Worm (Caenorhabditis elegans) whole organism, L3 larva: ENCODE measurements around the gene hpo-12.
"Not testable (repeated sequence)": the region's sequence is repeated elsewhere in the genome, so short reads cannot be mapped to it uniquely, and the experiment has no call there.

ENCODE experiments used
- ZK546.5 ChIP-seq: sonication (generic microtip); optimal IDR thresholded peaks from 2 replicates; lab custom pipeline; 2017; ENCODE audit warnings: missing biosample characterization, missing genetic modification characterization
- aly-2 ChIP-seq: fragments of 150-350 bp; optimal IDR thresholded peaks from 2 replicates; lab custom pipeline; 2014; ENCODE audit warnings: missing biosample characterization, missing genetic modification characterization
- ceh-16 ChIP-seq: sonication (generic microtip); optimal IDR thresholded peaks from 2 replicates; lab custom pipeline; 2017; ENCODE audit warnings: missing biosample characterization, missing genetic modification characterization
- ceh-82 ChIP-seq: fragments of 150-350 bp; optimal IDR thresholded peaks from 2 replicates; lab custom pipeline; 2014; ENCODE audit warnings: missing biosample characterization, missing genetic modification characterization
- egl-27 ChIP-seq: sonication (generic microtip); optimal IDR thresholded peaks from 4 replicates; lab custom pipeline; 2017; ENCODE audit warnings: missing biosample characterization, missing genetic modification reagents, missing genetic modification characterization
- egl-5 ChIP-seq: fragments of 150-350 bp; optimal IDR thresholded peaks from 2 replicates; lab custom pipeline; 2017; ENCODE audit warnings: missing biosample characterization, missing genetic modification reagents, missing genetic modification characterization, inconsistent platforms
- elt-1 ChIP-seq: fragments of 150-350 bp; optimal IDR thresholded peaks from 2 replicates; lab custom pipeline; 2014; ENCODE audit warnings: missing biosample characterization, missing genetic modification characterization
- elt-2 ChIP-seq: sonication (generic microtip); optimal IDR thresholded peaks from 2 replicates; lab custom pipeline; 2016; ENCODE audit warnings: missing genetic modification reagents, mild to moderate bottlenecking, missing genetic modification characterization, missing compliant biosample characterization
- elt-3 ChIP-seq, 3 experiments: fragments of 150-350 bp in 1 of 3; sonication (generic microtip) in 2 of 3; optimal IDR thresholded peaks; 2 replicates in 2 of 3; 4 replicates in 1 of 3; lab custom pipeline; 2014 to 2017; ENCODE audit warnings: missing biosample characterization in 3 of 3, missing genetic modification characterization in 3 of 3
- eor-1 ChIP-seq, 2 experiments: fragments of 150-350 bp; optimal IDR thresholded peaks; 2 replicates each; lab custom pipeline; 2014 to 2018; ENCODE audit warnings: missing biosample characterization in 2 of 2, missing genetic modification characterization in 2 of 2
- jun-1 ChIP-seq: fragments of 150-350 bp; optimal IDR thresholded peaks from 2 replicates; lab custom pipeline; 2014; ENCODE audit warnings: missing biosample characterization, missing genetic modification reagents, missing genetic modification characterization
- lin-15B ChIP-seq: fragments of 150-350 bp; optimal IDR thresholded peaks from 2 replicates; lab custom pipeline; 2014; ENCODE audit warnings: missing biosample characterization, missing genetic modification characterization
- lin-39 ChIP-seq: fragments of 150-350 bp; optimal IDR thresholded peaks from 2 replicates; lab custom pipeline; 2018; ENCODE audit warnings: missing biosample characterization, missing genetic modification reagents, missing genetic modification characterization
- mdl-1 ChIP-seq: fragments of 150-350 bp; optimal IDR thresholded peaks from 2 replicates; lab custom pipeline; 2014; ENCODE audit warnings: missing biosample characterization, missing genetic modification characterization
- nfya-1 ChIP-seq: sonication (generic microtip); optimal IDR thresholded peaks from 2 replicates; lab custom pipeline; 2017; ENCODE audit warnings: missing genetic modification characterization, mild to moderate bottlenecking, missing compliant biosample characterization, antibody characterized with exemption, moderate library complexity; ENCODE audit not compliant: insufficient read depth
- nhr-12 ChIP-seq: fragments of 150-350 bp; optimal IDR thresholded peaks from 2 replicates; lab custom pipeline; 2014; ENCODE audit warnings: missing biosample characterization, missing genetic modification characterization
- nhr-23 ChIP-seq: fragments of 150-350 bp; optimal IDR thresholded peaks from 2 replicates; lab custom pipeline; 2014; ENCODE audit warnings: missing biosample characterization, missing genetic modification reagents, missing genetic modification characterization
- nhr-237 ChIP-seq: fragments of 150-350 bp; optimal IDR thresholded peaks from 2 replicates; lab custom pipeline; 2014; ENCODE audit warnings: missing biosample characterization, missing genetic modification characterization
- nhr-25 ChIP-seq: sonication (generic microtip); optimal IDR thresholded peaks from 2 replicates; lab custom pipeline; 2017; ENCODE audit warnings: missing biosample characterization, missing genetic modification characterization
- nhr-43 ChIP-seq: sonication (generic microtip); optimal IDR thresholded peaks from 2 replicates; lab custom pipeline; 2016; ENCODE audit warnings: mild to moderate bottlenecking, missing genetic modification characterization, missing compliant biosample characterization; ENCODE audit not compliant: poor library complexity, severe bottlenecking
- nhr-76 ChIP-seq: fragments of 150-350 bp; sonication (generic microtip); optimal IDR thresholded peaks from 5 replicates; lab custom pipeline; 2014; ENCODE audit warnings: missing biosample characterization, missing genetic modification characterization
- pha-4 ChIP-seq: fragments of 150-350 bp; optimal IDR thresholded peaks from 2 replicates; lab custom pipeline; 2014; ENCODE audit warnings: missing biosample characterization, missing genetic modification reagents, missing genetic modification characterization
- pqm-1 ChIP-seq: fragments of 150-350 bp; optimal IDR thresholded peaks from 2 replicates; lab custom pipeline; 2017; ENCODE audit warnings: missing biosample characterization, missing genetic modification characterization, inconsistent platforms
- sea-2 ChIP-seq: fragments of 150-350 bp; sonication (generic microtip); optimal IDR thresholded peaks from 4 replicates; lab custom pipeline; 2014; ENCODE audit warnings: missing biosample characterization, missing genetic modification reagents, missing genetic modification characterization
- skn-1 ChIP-seq: fragments of 150-350 bp; optimal IDR thresholded peaks from 2 replicates; lab custom pipeline; 2014; ENCODE audit warnings: missing biosample characterization, missing genetic modification characterization
- unc-39 ChIP-seq: sonication (generic microtip); optimal IDR thresholded peaks from 4 replicates; lab custom pipeline; 2017; ENCODE audit warnings: missing biosample characterization, missing genetic modification characterization
- ztf-4 ChIP-seq: fragments of 150-350 bp; optimal IDR thresholded peaks from 2 replicates; lab custom pipeline; 2014; ENCODE audit warnings: missing biosample characterization, missing genetic modification characterization

The hpo-12 gene

DNA sequence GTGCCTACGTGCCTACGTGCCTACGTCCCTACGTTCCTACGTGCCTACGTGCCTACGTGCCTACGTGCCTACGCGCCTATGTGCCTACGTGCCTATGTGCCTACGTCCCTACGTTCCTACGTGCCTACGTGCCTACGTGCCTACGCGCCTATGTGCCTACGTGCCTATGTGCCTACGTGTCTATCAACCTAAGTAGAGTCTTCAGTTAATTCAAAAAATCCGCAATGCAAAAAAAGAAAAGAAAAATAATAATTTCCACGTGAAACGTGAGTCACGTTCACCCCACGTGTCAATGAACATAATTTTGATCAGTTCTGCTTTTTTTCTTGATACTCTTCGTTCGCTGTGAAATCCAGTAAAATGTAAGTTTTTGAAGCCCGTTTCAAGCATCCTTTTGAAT is 44.0 kb downstream of the hpo-12 start, which contains the start of gene F19B6.3:
Gene F19B6.3, plus strand, starts transcription at position 301 of the 400 bp plus-strand sequence.
- not testable (repeated sequence) for TF ChIP-seq mdl-1 (tag; lab: Kevin White, UChicago); nhr-43; aly-2 (tag; lab: Kevin White, UChicago)

DNA sequence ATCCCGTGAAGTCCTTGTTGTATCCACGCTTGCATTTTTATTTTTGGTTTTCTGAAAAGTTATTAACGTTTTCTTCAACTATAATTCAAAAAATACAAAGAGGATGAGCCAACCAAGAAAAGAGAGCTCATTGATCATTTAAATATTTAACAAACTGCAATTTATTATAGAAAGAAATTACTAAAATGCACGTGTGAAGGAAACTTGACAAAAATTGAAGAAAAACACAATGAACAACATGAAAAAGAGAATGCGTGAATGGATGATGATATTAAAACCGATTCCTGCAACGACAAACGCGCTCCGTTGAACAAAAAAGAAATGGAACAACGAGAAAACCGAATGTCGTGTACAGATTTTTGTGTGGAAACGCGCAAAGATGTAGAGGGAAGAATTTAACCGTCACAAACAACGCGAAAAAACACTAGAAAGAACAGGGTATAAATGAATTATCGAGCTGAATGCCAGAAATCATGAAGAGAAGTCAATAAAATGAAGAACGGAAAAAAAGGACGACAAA is 47.9 kb downstream of the hpo-12 start, which contains the start of gene ufd-1:
Gene ufd-1, minus strand, starts transcription at position 51 of the 520 bp plus-strand sequence.
- no peak for TF ChIP-seq nfya-1 (tag; lab: Kevin White, UChicago)
- TF ChIP-seq skn-1 (tag; lab: Kevin White, UChicago) = peak; percentile 58
- no peak for TF ChIP-seq nhr-237
- peak; percentile 25 for TF ChIP-seq nhr-25 (tag; lab: Kevin White, UChicago)
- peak; percentile 7 for TF ChIP-seq lin-15B (tag; lab: Kevin White, UChicago)
- peak; percentile 51 for TF ChIP-seq nhr-23 (tag; lab: Kevin White, UChicago)

DNA sequence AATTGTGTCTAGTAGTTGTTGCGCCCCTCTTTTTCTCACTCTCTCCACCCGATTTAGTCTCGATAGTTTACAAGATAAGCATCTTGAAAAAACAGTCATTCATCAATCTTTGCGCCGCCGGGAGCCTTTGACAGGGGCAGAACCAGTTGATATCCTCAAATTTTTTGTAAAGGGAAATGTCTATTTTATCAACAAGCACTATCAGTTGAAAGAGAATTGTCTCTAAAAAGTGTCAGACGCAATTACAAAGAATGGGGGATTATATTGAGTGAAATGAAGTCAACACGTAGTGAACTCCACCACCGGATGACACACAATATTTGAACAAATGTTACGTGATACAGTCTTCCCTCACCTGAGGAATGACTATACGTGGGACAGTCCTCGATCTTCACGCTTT is 51.2 kb downstream of the hpo-12 start:
- TF ChIP-seq sea-2 (GFP tag; lab: Kevin White, UChicago) = no peak
- TF ChIP-seq elt-1 = peak; percentile 36
- TF ChIP-seq nhr-76 (tag; lab: Kevin White, UChicago) = no peak
- TF ChIP-seq elt-2 (tag; lab: Kevin White, UChicago) = peak; percentile 27

DNA sequence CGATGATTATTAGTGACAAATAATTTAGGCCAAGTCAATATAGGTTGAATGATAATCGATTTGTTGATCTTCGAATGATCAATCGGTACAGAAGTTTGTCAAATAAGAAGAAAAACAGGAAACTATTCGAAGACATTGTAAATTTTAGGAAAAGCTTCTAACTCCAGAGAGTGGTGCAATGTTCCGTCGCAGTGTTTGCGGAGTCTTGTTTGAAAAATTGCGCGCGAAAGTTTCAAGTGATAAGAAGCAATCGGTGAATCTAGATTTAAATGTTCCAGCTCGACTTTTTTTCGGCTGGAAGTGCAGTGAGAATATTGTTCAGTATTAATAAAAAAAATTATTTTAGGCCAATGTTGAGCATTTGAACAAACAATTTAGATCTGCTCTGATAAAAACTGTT is 51.7 kb downstream of the hpo-12 start:
- TF ChIP-seq nhr-76 (tag; lab: Kevin White, UChicago) = no peak
- TF ChIP-seq skn-1 (tag; lab: Kevin White, UChicago) = no peak
- no peak for TF ChIP-seq ztf-4 (tag; lab: Kevin White, UChicago)
- no peak for TF ChIP-seq lin-39 (tag; lab: Kevin White, UChicago)
- TF ChIP-seq elt-3 (tag; optimal IDR thresholded peaks at IDR 0.05; lab: Kevin White, UChicago) = no peak
- TF ChIP-seq nhr-12 = no peak
- no peak for TF ChIP-seq ceh-16
- TF ChIP-seq jun-1 = no peak
- TF ChIP-seq ceh-82 (tag; lab: Kevin White, UChicago) = no peak
- TF ChIP-seq nfya-1 (tag; lab: Kevin White, UChicago) = peak; percentile 25
- TF ChIP-seq pha-4 (tag; lab: Kevin White, UChicago) = peak; percentile 36
- TF ChIP-seq egl-5 (tag; lab: Kevin White, UChicago) = no peak
- TF ChIP-seq unc-39 = no peak
- TF ChIP-seq ZK546.5 (tag; lab: Kevin White, UChicago) = no peak
- no peak for TF ChIP-seq egl-27
- no peak for TF ChIP-seq sea-2 (GFP tag; lab: Kevin White, UChicago)
- no peak for TF ChIP-seq pqm-1 (tag; lab: Kevin White, UChicago)
- no peak for TF ChIP-seq eor-1 (tag; optimal IDR thresholded peaks at IDR 0.05; lab: Kevin White, UChicago)
